Fruit fly (Drosophila melanogaster): ENCODE results near the gene CG12213.

dm6 chr3R:11957388-11957787 is 10.1 kb downstream of the CG12213 start:
- TF ChIP-seq CG8478 (optimal IDR thresholded peaks at IDR 0.05): no peak
- no peak for TF ChIP-seq CTCF (optimal IDR thresholded peaks at IDR 0.05)

Measured in S2 (cell line).